Fruit fly (Drosophila melanogaster): ENCODE results near the gene CG42724.

dm6 chr3R:6334906-6335433 lies 33.1 kb downstream of the CG42724 start, which contains the start of gene Osi19:
- TF ChIP-seq Sp1 (GFP tag; optimal IDR thresholded peaks at IDR 0.05) = no peak
- no peak for TF ChIP-seq br (GFP tag; optimal IDR thresholded peaks at IDR 0.05)
- TF ChIP-seq dl (GFP tag; optimal IDR thresholded peaks at IDR 0.05; ENCODE audit: insufficient read depth in 1 of 2, partially characterized antibody in 2 of 2) = no peak
- TF ChIP-seq fru (GFP tag; optimal IDR thresholded peaks at IDR 0.05) = no peak
- no peak for TF ChIP-seq psq (GFP tag; optimal IDR thresholded peaks at IDR 0.05)
- no peak for TF ChIP-seq OdsH (GFP tag; optimal IDR thresholded peaks at IDR 0.05)
- no peak for TF ChIP-seq Jra (GFP tag; optimal IDR thresholded peaks at IDR 0.05)
- no peak for TF ChIP-seq Myc (optimal IDR thresholded peaks at IDR 0.05)
- no peak for TF ChIP-seq CG32264 (GFP tag; optimal IDR thresholded peaks at IDR 0.05)
- TF ChIP-seq Hr78 (GFP tag; optimal IDR thresholded peaks at IDR 0.05) = no peak
- TF ChIP-seq Hr83 (GFP tag; optimal IDR thresholded peaks at IDR 0.05; ENCODE audit: poor library complexity, severe bottlenecking) = no peak
- no peak for TF ChIP-seq N (GFP tag; optimal IDR thresholded peaks at IDR 0.05)
- no peak for TF ChIP-seq woc (GFP tag; optimal IDR thresholded peaks at IDR 0.05)
- TF ChIP-seq Rel (GFP tag; optimal IDR thresholded peaks at IDR 0.05) = no peak
- no peak for TF ChIP-seq Rel (tag; optimal IDR thresholded peaks at IDR 0.05)

Measured in whole organism, wandering third instar larva.